Worm (Caenorhabditis elegans) whole organism, L2 larva: Measurements from ENCODE around the gene K09G1.2.
A peak's percentile ranks its signal among the peaks of the same experiment; 100 is the strongest.

Source experiments
- C34F6.9 ChIP-seq: fragments of 150-350 bp; optimal IDR thresholded peaks from 2 replicates; lab custom pipeline; 2014; ENCODE audit warnings: missing biosample characterization, missing genetic modification characterization
- F13H6.1 ChIP-seq: sonication (generic microtip); optimal IDR thresholded peaks from 2 replicates; lab custom pipeline; 2016; ENCODE audit warnings: missing genetic modification characterization, missing compliant biosample characterization
- Y55F3AM.14 ChIP-seq: fragments of 200-800 bp; sonication (Bioruptor generic); optimal IDR thresholded peaks from 2 replicates; lab custom pipeline; 2018; ENCODE audit warnings: mild to moderate bottlenecking, missing genetic modification characterization, missing compliant biosample characterization
- ZK546.5 ChIP-seq: sonication (generic microtip); optimal IDR thresholded peaks from 2 replicates; lab custom pipeline; 2017; ENCODE audit warnings: missing biosample characterization, missing genetic modification characterization
- alr-1 ChIP-seq: fragments of 150-350 bp; optimal IDR thresholded peaks from 2 replicates; lab custom pipeline; 2014; ENCODE audit warnings: missing biosample characterization, missing genetic modification characterization
- aly-2 ChIP-seq: fragments of 150-350 bp; optimal IDR thresholded peaks from 2 replicates; lab custom pipeline; 2014; ENCODE audit warnings: missing biosample characterization, missing genetic modification characterization
- ama-1 ChIP-seq: fragments of 150-350 bp; optimal IDR thresholded peaks from 2 replicates; lab custom pipeline; 2018; ENCODE audit warnings: inconsistent platforms
- blmp-1 ChIP-seq: sonication (generic microtip); optimal IDR thresholded peaks from 2 replicates; lab custom pipeline; 2017; ENCODE audit warnings: missing genetic modification characterization, mild to moderate bottlenecking, missing compliant biosample characterization, antibody characterized with exemption, moderate library complexity; ENCODE audit not compliant: insufficient read depth
- ceh-16 ChIP-seq: fragments of 150-350 bp; optimal IDR thresholded peaks from 2 replicates; lab custom pipeline; 2014; ENCODE audit warnings: missing biosample characterization, missing genetic modification characterization
- ceh-82 ChIP-seq: fragments of 150-350 bp; optimal IDR thresholded peaks from 2 replicates; lab custom pipeline; 2014; ENCODE audit warnings: missing biosample characterization, missing genetic modification characterization
- elt-1 ChIP-seq: fragments of 150-350 bp; optimal IDR thresholded peaks from 2 replicates; lab custom pipeline; 2014; ENCODE audit warnings: missing biosample characterization, missing genetic modification characterization
- elt-3 ChIP-seq: sonication (generic microtip); optimal IDR thresholded peaks from 2 replicates; lab custom pipeline; 2017; ENCODE audit warnings: missing biosample characterization, missing genetic modification characterization
- fos-1 ChIP-seq: fragments of 150-350 bp; optimal IDR thresholded peaks from 2 replicates; lab custom pipeline; 2014; ENCODE audit warnings: missing biosample characterization, missing genetic modification characterization
- gmeb-1 ChIP-seq: fragments of 150-350 bp; optimal IDR thresholded peaks from 2 replicates; lab custom pipeline; 2014; ENCODE audit warnings: missing biosample characterization, missing genetic modification characterization
- lin-11 ChIP-seq: fragments of 150-350 bp; sonication (generic microtip); optimal IDR thresholded peaks from 2 replicates; lab custom pipeline; 2014; ENCODE audit warnings: missing biosample characterization, missing genetic modification characterization, inconsistent platforms, mixed read lengths
- lin-13 ChIP-seq: fragments of 150-350 bp; optimal IDR thresholded peaks from 2 replicates; lab custom pipeline; 2014; ENCODE audit warnings: missing biosample characterization, missing genetic modification reagents, missing genetic modification characterization
- lsy-2 ChIP-seq, 2 experiments: fragments of 150-350 bp in 1 of 2; sonication (generic microtip) in 1 of 2; optimal IDR thresholded peaks; 2 replicates each; lab custom pipeline; 2014 to 2017; ENCODE audit warnings: missing biosample characterization in 2 of 2, missing genetic modification characterization in 2 of 2
- mab-5 ChIP-seq: fragments of 150-350 bp; optimal IDR thresholded peaks from 2 replicates; lab custom pipeline; 2014; ENCODE audit warnings: missing biosample characterization, missing genetic modification characterization
- mbf-1 ChIP-seq: sonication (generic microtip); optimal IDR thresholded peaks from 2 replicates; lab custom pipeline; 2017; ENCODE audit warnings: missing biosample characterization, missing genetic modification characterization
- nhr-10 ChIP-seq: sonication (generic microtip); optimal IDR thresholded peaks from 2 replicates; lab custom pipeline; 2017; ENCODE audit warnings: missing biosample characterization, missing genetic modification characterization
- nhr-11 ChIP-seq: fragments of 150-350 bp; optimal IDR thresholded peaks from 2 replicates; lab custom pipeline; 2014; ENCODE audit warnings: missing biosample characterization, missing genetic modification characterization
- nhr-129 ChIP-seq: fragments of 150-350 bp; optimal IDR thresholded peaks from 2 replicates; lab custom pipeline; 2014; ENCODE audit warnings: missing biosample characterization, missing genetic modification characterization
- nhr-21 ChIP-seq: fragments of 150-350 bp; optimal IDR thresholded peaks from 2 replicates; lab custom pipeline; 2014; ENCODE audit warnings: missing biosample characterization, missing genetic modification characterization
- nhr-25 ChIP-seq: fragments of 150-350 bp; sonication (generic microtip); optimal IDR thresholded peaks from 3 replicates; lab custom pipeline; 2014; ENCODE audit warnings: missing biosample characterization, missing genetic modification characterization
- nhr-77 ChIP-seq: fragments of 150-350 bp; optimal IDR thresholded peaks from 2 replicates; lab custom pipeline; 2014; ENCODE audit warnings: missing biosample characterization, missing genetic modification characterization
- sem-4 ChIP-seq: fragments of 150-350 bp; optimal IDR thresholded peaks from 2 replicates; lab custom pipeline; 2014; ENCODE audit warnings: missing biosample characterization, missing genetic modification reagents, missing genetic modification characterization
- skn-1 ChIP-seq: sonication (generic microtip); optimal IDR thresholded peaks from 2 replicates; lab custom pipeline; 2017; ENCODE audit warnings: missing biosample characterization, missing genetic modification characterization
- sma-3 ChIP-seq: sonication (generic microtip); optimal IDR thresholded peaks from 2 replicates; lab custom pipeline; 2016; ENCODE audit warnings: missing genetic modification reagents, missing genetic modification characterization, missing compliant biosample characterization
- sma-9 ChIP-seq, 2 experiments: fragments of 150-350 bp in 1 of 2; sonication (generic microtip) in 1 of 2; optimal IDR thresholded peaks; 2 replicates each; lab custom pipeline; 2014 to 2016; ENCODE audit warnings: missing genetic modification characterization in 2 of 2, mild to moderate bottlenecking in 1 of 2, missing biosample characterization in 1 of 2, missing compliant biosample characterization in 1 of 2, missing genetic modification reagents in 1 of 2, moderate library complexity in 1 of 2
- snpc-4 ChIP-seq: fragments of 150-350 bp; optimal IDR thresholded peaks from 2 replicates; lab custom pipeline; 2014; ENCODE audit warnings: missing biosample characterization, missing genetic modification characterization
- ztf-1 ChIP-seq: fragments of 200-800 bp; sonication (Bioruptor generic); conservative IDR thresholded peaks from 2 replicates; pipeline ENCODE4 v1.3.6; 2022; ENCODE audit warnings: missing genetic modification characterization, missing compliant biosample characterization
- ztf-11 ChIP-seq: sonication (generic microtip); optimal IDR thresholded peaks from 2 replicates; lab custom pipeline; 2017; ENCODE audit warnings: missing biosample characterization, missing genetic modification characterization
- ztf-4 ChIP-seq: fragments of 150-350 bp; optimal IDR thresholded peaks from 2 replicates; lab custom pipeline; 2014; ENCODE audit warnings: missing biosample characterization, missing genetic modification characterization

Gene K09G1.2

DNA sequence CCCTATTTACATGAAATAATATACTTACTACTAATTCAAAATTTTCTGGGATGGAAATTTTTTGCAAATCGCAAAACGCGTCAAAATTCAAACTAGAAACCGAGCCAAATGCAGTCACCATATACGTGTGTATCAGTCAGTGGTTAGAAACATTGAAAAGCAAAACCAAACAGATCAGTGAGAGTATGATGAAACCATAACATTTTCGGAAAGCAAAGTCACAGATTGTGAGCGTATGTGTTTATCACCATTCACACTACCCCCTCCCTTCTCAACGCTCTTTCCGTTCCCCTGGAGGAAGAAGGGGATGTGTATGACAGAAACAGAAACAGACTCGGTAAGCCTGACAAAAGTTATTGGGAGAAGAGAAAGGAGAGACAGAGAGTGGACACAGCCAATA lies 18.7 kb upstream of the K09G1.2 start:
- TF ChIP-seq gmeb-1 (tag; lab: Kevin White, UChicago) (no peak), skn-1 (tag; lab: Kevin White, UChicago) (no peak), fos-1 (tag; lab: Kevin White, UChicago) (no peak), aly-2 (tag; lab: Kevin White, UChicago) (no peak), nhr-77 (tag; lab: Kevin White, UChicago) (no peak), ztf-4 (tag; lab: Kevin White, UChicago) (no peak), sem-4 (no peak), sma-9 (GFP tag; optimal IDR thresholded peaks at IDR 0.05; lab: Kevin White, UChicago) (no peak), sma-9 (tag; optimal IDR thresholded peaks at IDR 0.05; lab: Kevin White, UChicago) (no peak), C34F6.9 (tag; lab: Kevin White, UChicago) (no peak), lin-13 (GFP tag; lab: Kevin White, UChicago) (no peak), mbf-1 (no peak), nhr-129 (tag; lab: Kevin White, UChicago) (no peak), snpc-4 (no peak), ama-1 (lab: Kevin White, UChicago) (no peak), sma-3 (GFP tag; lab: Kevin White, UChicago) (no peak), nhr-11 (no peak), nhr-25 (tag; lab: Kevin White, UChicago) (no peak), alr-1 (no peak)

DNA sequence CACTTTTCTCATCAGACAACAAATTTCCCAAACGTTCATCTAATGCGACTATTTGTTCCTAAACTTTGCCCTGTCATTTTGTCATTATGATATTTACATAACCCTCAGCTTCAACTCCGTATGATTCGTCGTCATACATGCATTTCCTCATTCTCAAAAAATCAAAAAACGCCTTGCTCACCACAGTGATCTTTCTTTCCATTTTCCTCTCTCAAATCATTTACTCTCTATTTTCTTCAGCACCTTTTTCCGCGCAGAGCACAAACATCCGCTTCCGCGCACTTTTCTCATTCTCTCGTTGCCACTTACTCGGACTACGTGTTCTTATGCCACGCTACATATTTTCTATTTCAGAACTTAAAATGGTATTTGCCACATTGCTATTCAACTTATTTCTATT lies 13.4 kb upstream of the K09G1.2 start, which contains the start of gene F25B3.2:
F25B3.2 (plus strand) TSS at position 301 of the 400 bp plus-strand sequence.
- TF ChIP-seq nhr-129 (tag; lab: Kevin White, UChicago) (no peak), sma-9 (GFP tag; optimal IDR thresholded peaks at IDR 0.05; lab: Kevin White, UChicago) (no peak), sma-9 (tag; optimal IDR thresholded peaks at IDR 0.05; lab: Kevin White, UChicago) (no peak), ceh-16 (tag; lab: Kevin White, UChicago) (no peak), nhr-25 (tag; lab: Kevin White, UChicago) (no peak), elt-3 (tag; lab: Kevin White, UChicago) (no peak), ztf-4 (tag; lab: Kevin White, UChicago) (no peak), blmp-1 (tag; lab: Kevin White, UChicago) (no peak), nhr-11 (no peak), Y55F3AM.14 (GFP tag; lab: Kevin White, UChicago) (no peak), skn-1 (tag; lab: Kevin White, UChicago) (no peak), sem-4 (no peak), nhr-21 (tag; lab: Kevin White, UChicago) (no peak), C34F6.9 (tag; lab: Kevin White, UChicago) (no peak), ztf-1 (GFP tag; lab: Robert Waterston, UW) (no peak)

DNA sequence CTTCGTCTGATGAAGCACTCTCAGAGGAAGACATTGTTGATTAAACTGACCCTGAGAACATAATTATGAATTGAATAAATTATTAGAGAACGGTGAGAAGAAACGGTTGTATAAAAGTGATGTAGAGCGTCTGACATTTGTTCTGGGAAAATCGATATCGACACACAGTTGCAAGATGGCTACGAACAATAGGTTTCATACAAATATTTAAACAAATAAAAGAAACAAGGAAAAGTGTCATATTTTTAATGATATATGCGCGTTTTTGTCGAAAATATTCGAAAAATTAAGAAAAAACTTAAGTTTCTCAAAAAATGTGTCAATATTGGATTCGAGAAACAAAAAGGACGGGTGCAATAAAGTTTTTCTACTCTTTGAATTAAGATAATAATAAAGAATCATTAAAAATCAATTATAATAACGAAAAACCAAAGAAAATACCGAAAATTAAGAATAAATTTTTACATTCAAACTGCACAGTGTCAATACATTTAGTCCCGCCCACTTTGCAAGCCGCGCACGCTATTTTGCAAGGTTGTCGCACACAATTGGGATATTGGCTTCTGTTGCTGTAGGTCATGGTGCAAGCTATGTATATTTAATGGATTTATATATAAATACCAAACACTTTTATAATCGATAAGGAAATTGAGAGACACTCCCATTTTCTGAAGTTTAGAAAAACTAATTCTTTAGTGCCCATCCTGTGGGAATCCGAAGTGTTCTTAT lies 7.7 kb upstream of the K09G1.2 start, which contains the start of gene rtfo-1:
rtfo-1 (minus strand) TSS at position 51 of the 729 bp plus-strand sequence.
- peak; percentile 9 for TF ChIP-seq fos-1 (tag; lab: Kevin White, UChicago)
- peak; percentile 64 for TF ChIP-seq lin-11 (tag; lab: Kevin White, UChicago)
- peak; percentile 45 for TF ChIP-seq C34F6.9 (tag; lab: Kevin White, UChicago)
- TF ChIP-seq mab-5 (tag; lab: Kevin White, UChicago): peak; percentile 16
- peak; percentile 30 for TF ChIP-seq sma-9 (GFP tag; optimal IDR thresholded peaks at IDR 0.05; lab: Kevin White, UChicago)
- TF ChIP-seq sma-9 (tag; optimal IDR thresholded peaks at IDR 0.05; lab: Kevin White, UChicago): no peak
- no peak for TF ChIP-seq nhr-77 (tag; lab: Kevin White, UChicago)
- TF ChIP-seq nhr-10: no peak
- no peak for TF ChIP-seq nhr-11
- peak; percentile 53 for TF ChIP-seq F13H6.1 (tag; lab: Kevin White, UChicago)
- peak; percentile 60 for TF ChIP-seq gmeb-1 (tag; lab: Kevin White, UChicago)
- peak; percentile 40 for TF ChIP-seq lin-13 (GFP tag; lab: Kevin White, UChicago)
- TF ChIP-seq ceh-82: no peak
- peak; percentile 41 for TF ChIP-seq sma-3 (GFP tag; lab: Kevin White, UChicago)
- TF ChIP-seq ztf-1 (GFP tag; lab: Robert Waterston, UW): no peak
- TF ChIP-seq nhr-129 (tag; lab: Kevin White, UChicago): peak; percentile 50
- peak; percentile 7 for TF ChIP-seq ztf-4 (tag; lab: Kevin White, UChicago)

DNA sequence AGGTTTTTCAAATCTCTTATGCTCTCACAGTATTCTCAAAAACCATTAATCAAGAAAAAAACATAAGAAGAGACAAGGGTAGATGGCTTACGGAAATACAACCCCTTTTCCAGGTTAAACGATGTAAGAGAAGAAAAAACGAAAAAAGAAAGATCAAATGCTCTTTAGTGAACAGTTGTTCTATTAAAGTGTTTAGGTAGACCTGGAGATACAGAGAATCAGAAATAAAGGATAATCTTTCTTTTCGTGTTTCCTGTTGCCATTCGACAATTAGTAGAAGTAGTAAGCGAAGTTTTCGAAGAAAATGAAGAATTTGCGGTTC lies 7.1 kb upstream of the K09G1.2 start, which contains the start of gene K09G1.1:
K09G1.1 (plus strand) TSS at position 223 of the 322 bp plus-strand sequence.
- TF ChIP-seq elt-1 (tag; lab: Kevin White, UChicago): no peak
- TF ChIP-seq blmp-1 (tag; lab: Kevin White, UChicago): no peak
- no peak for TF ChIP-seq ZK546.5
- TF ChIP-seq ztf-11 (tag; lab: Kevin White, UChicago): no peak
- TF ChIP-seq C34F6.9 (tag; lab: Kevin White, UChicago): no peak
- TF ChIP-seq lsy-2 (tag; optimal IDR thresholded peaks at IDR 0.05; lab: Kevin White, UChicago): no peak
